Fruit fly (Drosophila melanogaster) whole organism, adult: Measurements from ENCODE around the gene CG31267.

ENCODE experiments used
- CG11617 ChIP-seq: fragments of 200-800 bp; sonication (Bioruptor generic); optimal IDR thresholded peaks from 2 replicates; lab custom pipeline; 2017; ENCODE audit warnings: mild to moderate bottlenecking, missing biosample characterization, missing genetic modification reagents, missing genetic modification characterization
- CG12768 ChIP-seq: fragments of 200-800 bp; sonication (Bioruptor generic); optimal IDR thresholded peaks from 2 replicates; lab custom pipeline; 2017; ENCODE audit warnings: missing biosample characterization, missing genetic modification characterization, mild to moderate bottlenecking, moderate library complexity, missing genetic modification reagents
- CG5204 ChIP-seq: fragments of 200-800 bp; sonication (Bioruptor generic); optimal IDR thresholded peaks from 2 replicates; lab custom pipeline; 2016; ENCODE audit warnings: missing biosample characterization, missing genetic modification characterization
- CG7045 ChIP-seq: fragments of 200-800 bp; sonication (Bioruptor generic); optimal IDR thresholded peaks from 2 replicates; lab custom pipeline; 2017; ENCODE audit warnings: missing biosample characterization, mild to moderate bottlenecking, missing genetic modification characterization
- Hr96 ChIP-seq: fragments of 200-800 bp; sonication (Bioruptor generic); optimal IDR thresholded peaks from 2 replicates; lab custom pipeline; 2016; ENCODE audit warnings: missing biosample characterization, missing genetic modification characterization
- bab1 ChIP-seq: fragments of 200-800 bp; sonication (Bioruptor generic); optimal IDR thresholded peaks from 3 replicates; lab custom pipeline; 2019; ENCODE audit warnings: missing biosample characterization, mild to moderate bottlenecking, missing genetic modification characterization, moderate library complexity
- cic ChIP-seq: fragments of 200-800 bp; sonication (Bioruptor generic); optimal IDR thresholded peaks from 2 replicates; lab custom pipeline; 2017; ENCODE audit warnings: missing biosample characterization, mild to moderate bottlenecking, missing genetic modification characterization, moderate library complexity
- cnc ChIP-seq, 2 experiments: fragments of >200 bp; optimal IDR thresholded peaks; 2 replicates each; lab custom pipeline; 2017
- ovo ChIP-seq: fragments of 200-800 bp; sonication (Bioruptor generic); optimal IDR thresholded peaks from 2 replicates; lab custom pipeline; 2016; ENCODE audit warnings: missing biosample characterization, missing genetic modification characterization
- pad ChIP-seq: fragments of 200-800 bp; sonication (Bioruptor generic); optimal IDR thresholded peaks from 3 replicates; lab custom pipeline; 2017; ENCODE audit warnings: missing biosample characterization, missing genetic modification characterization, mild to moderate bottlenecking, moderate library complexity, missing genetic modification reagents
- tj ChIP-seq: fragments of 200-800 bp; sonication (Bioruptor generic); optimal IDR thresholded peaks from 3 replicates; lab custom pipeline; 2017; ENCODE audit warnings: missing biosample characterization, mild to moderate bottlenecking, missing genetic modification characterization, moderate library complexity
- toe ChIP-seq: fragments of 200-800 bp; sonication (Bioruptor generic); optimal IDR thresholded peaks from 2 replicates; lab custom pipeline; 2016; ENCODE audit warnings: missing biosample characterization, missing genetic modification characterization

DNA sequence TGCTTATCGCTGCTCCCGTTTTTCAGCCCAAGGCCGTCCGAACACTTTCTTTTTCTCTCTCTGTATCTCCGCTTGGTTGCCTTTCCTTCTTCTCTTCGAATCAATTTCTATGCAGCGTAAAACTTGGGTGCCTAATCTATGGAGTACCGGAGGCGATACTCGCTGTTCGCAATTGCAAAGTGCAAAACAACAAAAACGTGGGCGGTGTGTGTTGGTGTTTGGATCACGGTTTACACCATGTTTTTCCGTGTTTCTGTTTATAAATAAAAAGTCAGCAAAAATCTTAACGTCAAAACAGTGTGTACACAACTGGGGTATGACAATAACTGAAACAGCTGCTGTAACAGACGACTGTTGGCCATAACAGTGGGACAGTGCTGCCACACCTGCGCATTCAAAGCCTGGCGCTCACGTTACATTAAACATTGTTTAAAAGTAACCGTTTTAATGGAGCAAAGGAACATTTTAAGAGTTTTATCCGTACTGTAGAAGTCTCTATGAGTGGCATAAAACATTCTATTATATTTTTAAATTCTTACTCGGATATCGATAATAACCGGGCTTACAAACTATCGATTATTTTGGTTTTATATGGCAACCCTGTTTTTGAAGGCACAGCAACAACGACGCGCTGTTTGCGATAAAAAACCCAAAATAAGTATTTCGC is 15.2 kb downstream of the CG31267 start, which contains the start of the genes m-cup and Det:
- no peak for TF ChIP-seq CG11617 (GFP tag; lab: Kevin White, UChicago)
- TF ChIP-seq toe (GFP tag; lab: Kevin White, UChicago): peak; percentile 54
- TF ChIP-seq pad: peak; percentile 25
- TF ChIP-seq CG5204 (GFP tag; lab: Kevin White, UChicago): peak; percentile 56
- no peak for TF ChIP-seq CG12768 (GFP tag; lab: Kevin White, UChicago)
- TF ChIP-seq ovo (GFP tag; lab: Kevin White, UChicago): no peak
- TF ChIP-seq bab1 (GFP tag; lab: Kevin White, UChicago): peak; percentile 75
- no peak for TF ChIP-seq CG7045 (GFP tag; lab: Kevin White, UChicago)
- no peak for TF ChIP-seq cnc (optimal IDR thresholded peaks at IDR 0.05; lab: Kevin White, UChicago)
- no peak for TF ChIP-seq cic (GFP tag; lab: Kevin White, UChicago)
- peak; percentile 46 for TF ChIP-seq Hr96
- TF ChIP-seq tj: peak; percentile 89
